Fruit fly (Drosophila melanogaster) whole organism, wandering third instar larva: ENCODE data around the gene Vajk1.

Experiments used
- Jra ChIP-seq: sonication (Bioruptor generic); optimal IDR thresholded peaks from 2 replicates; lab custom pipeline; 2016; ENCODE audit warnings: missing biosample characterization, missing genetic modification characterization
- h ChIP-seq: fragments of 200-800 bp; sonication (Bioruptor generic); optimal IDR thresholded peaks from 3 replicates; lab custom pipeline; 2016; ENCODE audit warnings: missing biosample characterization, mild to moderate bottlenecking, missing genetic modification characterization

DNA sequence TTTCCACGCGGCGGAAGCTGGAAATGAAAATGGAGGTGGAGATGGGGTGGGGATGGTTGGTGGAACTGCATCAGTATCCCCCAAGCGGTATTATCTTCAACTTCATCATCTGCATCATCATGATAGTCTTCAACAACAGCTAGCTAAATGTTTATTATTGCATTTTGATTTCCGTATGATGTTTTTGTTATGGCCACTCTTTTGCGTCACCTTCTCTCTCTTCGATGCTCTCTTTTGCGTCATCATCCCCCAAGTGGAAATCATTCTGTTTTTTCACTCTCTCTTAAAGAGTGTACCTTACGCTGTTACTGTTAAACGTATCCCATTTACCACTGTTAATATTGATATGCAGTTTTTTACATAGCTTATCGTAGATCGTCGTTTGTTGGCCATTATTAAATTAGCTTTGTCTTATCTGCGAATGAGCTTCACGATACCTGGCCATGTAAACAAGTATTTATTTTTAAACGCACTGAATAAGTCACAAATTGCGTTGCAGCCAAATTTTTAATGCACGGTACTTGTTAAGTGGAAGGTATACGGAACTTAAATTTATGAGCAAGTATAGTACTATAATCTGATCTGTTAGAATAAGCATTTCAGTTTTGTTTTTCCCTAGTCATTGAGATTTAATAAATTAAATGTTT lies 45.3 kb downstream of the Vajk1 start:
- TF ChIP-seq Jra (GFP tag; lab: Kevin White, UChicago) (no peak), h (GFP tag; lab: Kevin White, UChicago) (no peak)
